Fruit fly (Drosophila melanogaster): ENCODE results near the gene CG34284.

- TF ChIP-seq psq (optimal IDR thresholded peaks at IDR 0.05): no peak
- TF ChIP-seq Dll (optimal IDR thresholded peaks at IDR 0.05): no peak
- TF ChIP-seq EcR (GFP tag; optimal IDR thresholded peaks at IDR 0.05): no peak
- no peak for TF ChIP-seq usp (GFP tag; optimal IDR thresholded peaks at IDR 0.05)
- no peak for TF ChIP-seq CG8478 (optimal IDR thresholded peaks at IDR 0.05)
- TF ChIP-seq pan (optimal IDR thresholded peaks at IDR 0.05): no peak
These were observed 2.8 kb upstream of the CG34284 start, which contains the start of gene CG14292 for dm6 chr3R:18905555-18905920.

Measured in whole organism.